Worm (Caenorhabditis elegans): ENCODE measurements around the gene nhr-27.

The nhr-27 gene

DNA sequence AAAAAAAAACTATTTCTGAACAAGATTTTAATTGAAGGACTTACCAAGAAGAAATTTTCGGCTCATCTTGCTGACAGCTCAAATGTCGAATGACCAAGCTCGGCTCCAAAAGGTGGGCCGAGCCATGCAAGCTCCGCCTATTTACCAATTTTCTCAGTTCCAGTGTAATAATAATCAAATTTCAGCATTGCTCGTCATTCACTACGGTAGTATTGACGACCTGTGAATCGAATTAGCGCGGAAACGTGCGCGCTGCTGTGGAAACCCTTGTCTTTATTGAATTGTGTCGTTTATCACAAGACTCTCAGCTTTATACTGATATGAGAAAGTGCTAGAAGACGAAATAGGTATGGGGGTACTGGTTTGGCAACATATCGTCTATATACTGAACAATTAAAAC, 144.6 kb downstream of the nhr-27 start, which contains the start of gene nlp-76 (continued):
- TF ChIP-seq nhr-111 (GFP tag; optimal IDR thresholded peaks at IDR 0.05): no peak

- TF ChIP-seq F10B5.3 (tag; optimal IDR thresholded peaks at IDR 0.05) (no peak), ama-1 (optimal IDR thresholded peaks at IDR 0.05) (no peak), aha-1 (tag) (peak; percentile 95), ctbp-1 (GFP tag; IDR thresholded peaks at IDR 0.05) (peak; percentile 21; the same call in 1 of the 2 replicates), nhr-48 (tag; optimal IDR thresholded peaks at IDR 0.05) (no peak), ztf-7 (tag; optimal IDR thresholded peaks at IDR 0.05) (no peak), snpc-4 (tag; optimal IDR thresholded peaks at IDR 0.05) (no peak), nhr-25 (tag; optimal IDR thresholded peaks at IDR 0.05; ENCODE audit: borderline replicate concordance, insufficient read depth) (peak; percentile 47), gei-8 (GFP tag; optimal IDR thresholded peaks at IDR 0.05) (no peak), nhr-42 (GFP tag; IDR thresholded peaks at IDR 0.05) (no peak), duxl-1 (tag; optimal IDR thresholded peaks at IDR 0.05; ENCODE audit: poor library complexity) (peak; percentile 10), nhr-6 (tag; optimal IDR thresholded peaks at IDR 0.05) (no peak), lin-39 (tag; optimal IDR thresholded peaks at IDR 0.05) (no peak), zip-2 (tag; optimal IDR thresholded peaks at IDR 0.05) (no peak), dmd-9 (GFP tag; IDR thresholded peaks at IDR 0.05) (no peak), dmd-8 (GFP tag; IDR thresholded peaks at IDR 0.05) (no peak), zip-11 (GFP tag; IDR thresholded peaks at IDR 0.05) (no peak), egl-43 (GFP tag; IDR thresholded peaks at IDR 0.05) (no peak), spr-1 (tag; optimal IDR thresholded peaks at IDR 0.05) (no peak), ceh-32 (tag; optimal IDR thresholded peaks at IDR 0.05; ENCODE audit: poor library complexity) (no peak), unc-130 (GFP tag; optimal IDR thresholded peaks at IDR 0.05) (no peak), mdt-29 (GFP tag; IDR thresholded peaks at IDR 0.05) (no peak)
These were observed 145.0 kb downstream of the nhr-27 start for ce11 chrX:12663114-12663513.

DNA sequence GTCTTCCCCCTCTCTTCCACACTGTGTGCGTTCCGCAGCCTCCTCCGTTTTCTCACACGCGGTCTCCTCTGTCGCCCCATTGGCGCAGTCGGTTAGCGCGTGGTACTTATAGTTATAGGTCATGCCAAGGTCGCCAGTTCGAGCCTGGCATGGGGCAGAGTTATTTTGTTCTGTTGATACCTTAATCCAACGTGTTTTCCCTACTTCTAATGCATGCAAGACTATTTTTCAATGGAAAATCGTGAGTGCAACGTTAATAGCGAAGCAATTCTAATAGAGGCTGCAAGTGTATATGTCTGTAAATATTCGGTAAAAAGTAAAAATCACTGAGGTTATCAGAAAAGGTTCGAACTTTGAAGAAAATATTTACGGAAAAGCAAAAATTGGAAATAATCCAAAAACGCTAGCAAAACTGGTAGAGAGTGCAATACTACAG, 147.0 kb downstream of the nhr-27 start:
- TF ChIP-seq lin-13 (GFP tag; optimal IDR thresholded peaks at IDR 0.05) (peak; percentile 77), zip-2 (tag; optimal IDR thresholded peaks at IDR 0.05) (no peak), ZK546.5 (tag; optimal IDR thresholded peaks at IDR 0.05) (no peak), hlh-30 (tag; optimal IDR thresholded peaks at IDR 0.05; ENCODE audit: insufficient read depth) (peak; percentile 95), dmd-6 (GFP tag; IDR thresholded peaks at IDR 0.05) (peak; percentile 57), mes-2 (tag; optimal IDR thresholded peaks at IDR 0.05; ENCODE audit: poor library complexity, severe bottlenecking) (peak; percentile 79), F49E8.2 (tag; optimal IDR thresholded peaks at IDR 0.05; ENCODE audit: borderline replicate concordance) (peak; percentile 74), lin-38 (GFP tag; IDR thresholded peaks at IDR 0.05) (peak; percentile 66), lin-15B (tag; optimal IDR thresholded peaks at IDR 0.05) (no peak), Y105C5A.15 (GFP tag; IDR thresholded peaks at IDR 0.05) (peak; percentile 77; the same call in 1 of the 2 replicates), dpl-1 (GFP tag; optimal IDR thresholded peaks at IDR 0.05) (no peak), T20F7.1 (GFP tag; optimal IDR thresholded peaks at IDR 0.05) (peak; percentile 29), daf-12 (tag; optimal IDR thresholded peaks at IDR 0.05) (no peak), mxl-3 (GFP tag; optimal IDR thresholded peaks at IDR 0.05) (peak; percentile 78), gei-8 (GFP tag; optimal IDR thresholded peaks at IDR 0.05) (peak; percentile 73), unc-39 (tag; optimal IDR thresholded peaks at IDR 0.05) (no peak), nhr-111 (GFP tag; optimal IDR thresholded peaks at IDR 0.05) (peak; percentile 47), T26A8.4 (GFP tag; IDR thresholded peaks at IDR 0.05) (peak; percentile 80), lin-29 (GFP tag; IDR thresholded peaks at IDR 0.05) (peak; percentile 50; the same call in 1 of the 2 replicates), nhr-6 (tag; optimal IDR thresholded peaks at IDR 0.05) (peak; percentile 65), R02D3.7 (tag; optimal IDR thresholded peaks at IDR 0.05) (no peak), cey-2 (tag; optimal IDR thresholded peaks at IDR 0.05; ENCODE audit: borderline replicate concordance, insufficient read depth) (peak; percentile 27), set-16 (GFP tag; IDR thresholded peaks at IDR 0.05) (peak; percentile 38; the same call in 1 of the 2 replicates), hif-1 (tag; optimal IDR thresholded peaks at IDR 0.05) (peak in 1 of 2 experiments; percentile 72), ceh-28 (tag; optimal IDR thresholded peaks at IDR 0.05) (no peak), ces-1 (GFP tag; optimal IDR thresholded peaks at IDR 0.05) (no peak), php-3 (GFP tag; IDR thresholded peaks at IDR 0.05) (peak; percentile 66; the same call in 1 of the 2 replicates), nhr-237 (tag; optimal IDR thresholded peaks at IDR 0.05) (no peak), F26F4.8 (GFP tag; conservative IDR thresholded peaks at IDR 0.05) (peak; percentile 70)
